Fruit fly (Drosophila melanogaster): ENCODE results near the gene CG32576.

The CG32576 gene

dm6 chrX:16335107-16335642 is 46.8 kb upstream of the CG32576 start (continued):
- TF ChIP-seq CG6175 (GFP tag; IDR thresholded peaks at IDR 0.05), result peak; percentile 41; the same call in 1 of the 3 replicates
- peak; percentile 86 for TF ChIP-seq so (GFP tag; IDR thresholded peaks at IDR 0.05)
- TF ChIP-seq dpn (GFP tag; optimal IDR thresholded peaks at IDR 0.05), result peak; percentile 73 to 80
- no peak for TF ChIP-seq ato (GFP tag; IDR thresholded peaks at IDR 0.05; ENCODE audit: partially characterized antibody)
- peak in 1 of 2 experiments; percentile 14 for TF ChIP-seq Eip74EF (GFP tag; optimal IDR thresholded peaks at IDR 0.05)
- TF ChIP-seq CG14667 (GFP tag; IDR thresholded peaks at IDR 0.05), result no peak; the same call in 1 of the 2 replicates
- no peak for TF ChIP-seq zen (tag; optimal IDR thresholded peaks at IDR 0.05)
- peak; percentile 77 for TF ChIP-seq gro (GFP tag; optimal IDR thresholded peaks at IDR 0.05)
- peak; percentile 73 for TF ChIP-seq CoRest (tag; optimal IDR thresholded peaks at IDR 0.05)
- TF ChIP-seq Chrac-16 (GFP tag; optimal IDR thresholded peaks at IDR 0.05), result peak; percentile 71
- TF ChIP-seq hth (optimal IDR thresholded peaks at IDR 0.05), result no peak
- peak; percentile 43 for TF ChIP-seq tap (tag; optimal IDR thresholded peaks at IDR 0.05)
- TF ChIP-seq Dfd (GFP tag; optimal IDR thresholded peaks at IDR 0.05), result no peak
- TF ChIP-seq disco-r (GFP tag; optimal IDR thresholded peaks at IDR 0.05), result peak; percentile 33
- TF ChIP-seq CG11247 (GFP tag; IDR thresholded peaks at IDR 0.05), result no peak
- TF ChIP-seq D19B (GFP tag; optimal IDR thresholded peaks at IDR 0.05), result peak; percentile 41
- peak; percentile 47 for TF ChIP-seq CG12744 (GFP tag; optimal IDR thresholded peaks at IDR 0.05)
- peak; percentile 54 for TF ChIP-seq org-1 (GFP tag; optimal IDR thresholded peaks at IDR 0.05)
- no peak for TF ChIP-seq Spps (tag; optimal IDR thresholded peaks at IDR 0.05)
- no peak; the same call in 1 of the 2 replicates for TF ChIP-seq Rx (GFP tag; IDR thresholded peaks at IDR 0.05)
- 0 out of 4 replicates have a peak, but pooled peaks have one; percentile 22 for TF ChIP-seq Dll (GFP tag; IDR thresholded peaks at IDR 0.05; ENCODE audit: partially characterized antibody)
- peak; percentile 77 for TF ChIP-seq zfh2 (GFP tag; optimal IDR thresholded peaks at IDR 0.05)
- no peak for TF ChIP-seq HLH4C (GFP tag; IDR thresholded peaks at IDR 0.05; ENCODE audit: partially characterized antibody)
- peak; percentile 44 for TF ChIP-seq Sry-δ (GFP tag; optimal IDR thresholded peaks at IDR 0.05)
- peak; percentile 67 for TF ChIP-seq PHDP (tag; optimal IDR thresholded peaks at IDR 0.05)
- peak; percentile 58; the same call in 1 of the 2 replicates for TF ChIP-seq CG10959 (GFP tag; IDR thresholded peaks at IDR 0.05)
- TF ChIP-seq CG13287 (GFP tag; IDR thresholded peaks at IDR 0.05; ENCODE audit: partially characterized antibody), result peak; percentile 19; the same call in 1 of the 2 replicates
- TF ChIP-seq corto (GFP tag; optimal IDR thresholded peaks at IDR 0.05), result no peak
- TF ChIP-seq gce (GFP tag; IDR thresholded peaks at IDR 0.05), result peak; percentile 61; the same call in 2 of the 3 replicates
- peak; percentile 90 for TF ChIP-seq vvl (GFP tag; IDR thresholded peaks at IDR 0.05)
- peak; percentile 79 for TF ChIP-seq NFAT (GFP tag; IDR thresholded peaks at IDR 0.05)
- no peak for TF ChIP-seq lov (optimal IDR thresholded peaks at IDR 0.05)
- TF ChIP-seq lov (GFP tag; IDR thresholded peaks at IDR 0.05), result peak; percentile 81; the same call in 2 of the 3 replicates
- TF ChIP-seq Ada2b (GFP tag; IDR thresholded peaks at IDR 0.05), result peak; percentile 70
- no peak; the same call in none of the 2 replicates for TF ChIP-seq CG9215 (GFP tag; IDR thresholded peaks at IDR 0.05)
- no peak for TF ChIP-seq hb (GFP tag; IDR thresholded peaks at IDR 0.05; ENCODE audit: partially characterized antibody)

dm6 chrX:16334251-16334860 is 46.0 kb upstream of the CG32576 start:
- TF ChIP-seq chinmo (GFP tag; IDR thresholded peaks at IDR 0.05; ENCODE audit: partially characterized antibody) (0 out of 4 replicates have a peak, but pooled peaks have one; percentile 6), CG12299 (tag; optimal IDR thresholded peaks at IDR 0.05) (peak; percentile 53), CG15073 (GFP tag; optimal IDR thresholded peaks at IDR 0.05) (no peak), sens (GFP tag) (peak; percentile 4), lola (GFP tag; optimal IDR thresholded peaks at IDR 0.05) (peak in 1 of 3 experiments; percentile 43), CG8924 (tag; optimal IDR thresholded peaks at IDR 0.05) (peak; percentile 50), CG34422 (GFP tag; IDR thresholded peaks at IDR 0.05) (peak; percentile 32; the same call in 1 of the 3 replicates), cg (GFP tag; optimal IDR thresholded peaks at IDR 0.05) (peak; percentile 89), Med (GFP tag) (peak; percentile 63), CG30020 (tag; optimal IDR thresholded peaks at IDR 0.05) (peak; percentile 0), zen2 (GFP tag; IDR thresholded peaks at IDR 0.05; ENCODE audit: partially characterized antibody) (no peak), odd (GFP tag; optimal IDR thresholded peaks at IDR 0.05) (no peak), E2f1 (GFP tag; IDR thresholded peaks at IDR 0.05) (peak; percentile 41; the same call in 1 of the 2 replicates), fu2 (GFP tag; optimal IDR thresholded peaks at IDR 0.05) (no peak), nau (GFP tag; optimal IDR thresholded peaks at IDR 0.05) (no peak)
